Fruit fly (Drosophila melanogaster): ENCODE data around the gene CG43658.

DNA sequence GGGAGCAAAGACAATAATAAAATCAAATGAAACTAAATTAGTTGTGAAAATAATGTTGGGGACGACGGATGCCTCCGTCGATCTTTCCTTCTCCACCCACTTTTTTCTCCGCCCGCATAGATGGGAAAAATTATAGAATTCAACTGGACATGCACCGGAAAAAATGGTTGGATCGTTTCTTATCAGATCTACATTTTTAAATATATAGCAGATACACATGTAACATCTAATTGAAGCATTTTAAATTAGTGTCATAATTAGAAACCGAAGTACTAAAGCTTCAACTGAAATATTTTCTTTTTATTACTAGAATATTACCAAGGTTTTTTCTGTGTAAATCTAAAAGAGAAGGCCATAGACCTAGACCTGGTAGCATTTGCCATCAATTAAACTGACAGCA is 59.5 kb downstream of the CG43658 start:
- no peak for TF ChIP-seq CG8478 (optimal IDR thresholded peaks at IDR 0.05)
- no peak for TF ChIP-seq CTCF (optimal IDR thresholded peaks at IDR 0.05)

Data from S2 (cell line).